Fruit fly (Drosophila melanogaster): ENCODE data around the gene gcm2.

- TF ChIP-seq EcR (GFP tag; optimal IDR thresholded peaks at IDR 0.05) = no peak
- no peak for TF ChIP-seq psq (optimal IDR thresholded peaks at IDR 0.05)
- no peak for TF ChIP-seq Dll (optimal IDR thresholded peaks at IDR 0.05)
- TF ChIP-seq CG8478 (optimal IDR thresholded peaks at IDR 0.05) = no peak
- TF ChIP-seq pan (optimal IDR thresholded peaks at IDR 0.05) = no peak
Measured at dm6 chr2L:9625185-9625584, 16.8 kb downstream of the gcm2 start, which contains the start of gene CG31882.

All from whole organism.